Worm (Caenorhabditis elegans): ENCODE data around the gene aakg-2.
"Not testable (repeated sequence)": the region's sequence is repeated elsewhere in the genome, so short reads cannot be mapped to it uniquely, and the experiment has no call there.

Gene aakg-2

ce11 chrX:16842935-16843334 is 25.9 kb downstream of the aakg-2 start:
- no peak for TF ChIP-seq nhr-2 (tag; optimal IDR thresholded peaks at IDR 0.05)
- no peak for TF ChIP-seq nhr-76 (tag; optimal IDR thresholded peaks at IDR 0.05)

- no peak for TF ChIP-seq mab-5 (tag; optimal IDR thresholded peaks at IDR 0.05)
- no peak for TF ChIP-seq nhr-76 (tag; optimal IDR thresholded peaks at IDR 0.05)
- no peak for TF ChIP-seq cnd-1 (tag; optimal IDR thresholded peaks at IDR 0.05)
- no peak for TF ChIP-seq bed-3 (GFP tag; optimal IDR thresholded peaks at IDR 0.05)
- no peak for TF ChIP-seq elt-1 (tag; optimal IDR thresholded peaks at IDR 0.05; ENCODE audit: borderline replicate concordance, insufficient read depth)
- TF ChIP-seq sptf-1 (tag; optimal IDR thresholded peaks at IDR 0.05) = no peak
- TF ChIP-seq M03D4.4 (tag; optimal IDR thresholded peaks at IDR 0.05) = no peak
- no peak for TF ChIP-seq lin-13 (tag; optimal IDR thresholded peaks at IDR 0.05)
- no peak for TF ChIP-seq blmp-1 (tag; optimal IDR thresholded peaks at IDR 0.05)
- no peak for TF ChIP-seq ztf-11 (tag; optimal IDR thresholded peaks at IDR 0.05)
- no peak for TF ChIP-seq unc-62 (GFP tag; optimal IDR thresholded peaks at IDR 0.05)
- no peak for TF ChIP-seq drap-1 (GFP tag; optimal IDR thresholded peaks at IDR 0.05)
- TF ChIP-seq lin-32 (GFP tag; optimal IDR thresholded peaks at IDR 0.05) = no peak
These were observed 28.1 kb downstream of the aakg-2 start, which contains the start of gene dyla-1 for ce11 chrX:16840738-16841137. dyla-1 (plus strand) TSS chrX:16841038.

ce11 chrX:16836304-16836703 is 32.5 kb downstream of the aakg-2 start, which contains the start of gene F41G4.7:
F41G4.7 (minus strand) TSS chrX:16836404.
- no peak for TF ChIP-seq cnd-1 (tag; optimal IDR thresholded peaks at IDR 0.05)
- no peak for TF ChIP-seq sem-2 (GFP tag; optimal IDR thresholded peaks at IDR 0.05)
- TF ChIP-seq unc-39 (tag; optimal IDR thresholded peaks at IDR 0.05) = no peak
- no peak for TF ChIP-seq pha-4 (tag; optimal IDR thresholded peaks at IDR 0.05)
- TF ChIP-seq lin-13 (tag; optimal IDR thresholded peaks at IDR 0.05) = no peak

ce11 chrX:16834691-16835090 is 34.1 kb downstream of the aakg-2 start, which contains the start of gene F41G4.13:
F41G4.13 (minus strand) TSS chrX:16834791.
- TF ChIP-seq ceh-83, ceh-43, ham-2 (GFP tag; optimal IDR thresholded peaks at IDR 0.05): not testable (repeated sequence)

- TF ChIP-seq ham-2 (GFP tag; optimal IDR thresholded peaks at IDR 0.05) (no peak), nhr-2 (tag; optimal IDR thresholded peaks at IDR 0.05) (no peak), bed-3 (GFP tag; optimal IDR thresholded peaks at IDR 0.05) (no peak), mep-1 (tag; optimal IDR thresholded peaks at IDR 0.05) (no peak), nhr-76 (tag; optimal IDR thresholded peaks at IDR 0.05) (no peak), nhr-28 (tag; optimal IDR thresholded peaks at IDR 0.05) (no peak), lsy-2 (tag; optimal IDR thresholded peaks at IDR 0.05) (no peak), mls-2 (tag; optimal IDR thresholded peaks at IDR 0.05) (no peak), elt-1 (tag; optimal IDR thresholded peaks at IDR 0.05; ENCODE audit: borderline replicate concordance, insufficient read depth) (no peak), sptf-1 (tag; optimal IDR thresholded peaks at IDR 0.05) (no peak)
These were observed 42.3 kb downstream of the aakg-2 start for ce11 chrX:16826500-16826899.

ce11 chrX:16825358-16825757 is 43.5 kb downstream of the aakg-2 start, which contains the start of gene sto-5:
sto-5 (minus strand) TSS chrX:16825458.
- TF ChIP-seq mep-1 (tag; optimal IDR thresholded peaks at IDR 0.05) = no peak
- TF ChIP-seq bed-3 (GFP tag; optimal IDR thresholded peaks at IDR 0.05) = no peak
- TF ChIP-seq sem-2 (GFP tag; optimal IDR thresholded peaks at IDR 0.05) = no peak
- TF ChIP-seq mab-5 (tag; optimal IDR thresholded peaks at IDR 0.05) = no peak
- TF ChIP-seq pha-4 (tag; optimal IDR thresholded peaks at IDR 0.05) = no peak
- no peak for TF ChIP-seq snpc-4 (tag; optimal IDR thresholded peaks at IDR 0.05)
- no peak for TF ChIP-seq unc-120 (tag; optimal IDR thresholded peaks at IDR 0.05; ENCODE audit: poor library complexity, severe bottlenecking)

- TF ChIP-seq tbx-8 (GFP tag; optimal IDR thresholded peaks at IDR 0.05) (no peak), mep-1 (tag; optimal IDR thresholded peaks at IDR 0.05) (no peak)
These were observed 47.3 kb downstream of the aakg-2 start for ce11 chrX:16821533-16821932.
